Worm (Caenorhabditis elegans): ENCODE results near the gene K10D11.5.

Gene K10D11.5

ce11 chrIV:12989355-12989754 is 2.3 kb downstream of the K10D11.5 start, which contains the start of gene K10D11.6:
Gene K10D11.6, minus strand, starts transcription at chrIV:12989455.
- no peak for TF ChIP-seq snpc-4 (tag; optimal IDR thresholded peaks at IDR 0.05)
- TF ChIP-seq tbx-8 (GFP tag; optimal IDR thresholded peaks at IDR 0.05), result no peak
- no peak for TF ChIP-seq pha-4 (tag; optimal IDR thresholded peaks at IDR 0.05)
- TF ChIP-seq nhr-76 (tag; optimal IDR thresholded peaks at IDR 0.05), result no peak
- TF ChIP-seq cnd-1 (tag; optimal IDR thresholded peaks at IDR 0.05), result no peak
- TF ChIP-seq sem-2 (GFP tag; optimal IDR thresholded peaks at IDR 0.05), result no peak
- no peak for TF ChIP-seq drap-1 (GFP tag; optimal IDR thresholded peaks at IDR 0.05)
- no peak for TF ChIP-seq ceh-39 (tag; optimal IDR thresholded peaks at IDR 0.05)
- no peak for TF ChIP-seq flh-1 (GFP tag; optimal IDR thresholded peaks at IDR 0.05)
- no peak for TF ChIP-seq unc-120 (tag; optimal IDR thresholded peaks at IDR 0.05; ENCODE audit: poor library complexity, severe bottlenecking)
- no peak for TF ChIP-seq lsy-2 (tag; optimal IDR thresholded peaks at IDR 0.05)
- TF ChIP-seq lin-32 (GFP tag; optimal IDR thresholded peaks at IDR 0.05), result no peak
- TF ChIP-seq ham-2 (GFP tag; optimal IDR thresholded peaks at IDR 0.05), result no peak

- no peak for TF ChIP-seq snpc-4 (tag; optimal IDR thresholded peaks at IDR 0.05)
- TF ChIP-seq sem-2 (GFP tag; optimal IDR thresholded peaks at IDR 0.05), result no peak
- TF ChIP-seq nhr-28 (tag; optimal IDR thresholded peaks at IDR 0.05), result no peak
- no peak for TF ChIP-seq tbx-8 (GFP tag; optimal IDR thresholded peaks at IDR 0.05)
- TF ChIP-seq ceh-43 (GFP tag; optimal IDR thresholded peaks at IDR 0.05), result no peak
Observed at ce11 chrIV:12985961-12986360, 5.7 kb downstream of the K10D11.5 start, which contains the start of gene K10D11.3. Gene K10D11.3, minus strand, starts transcription at chrIV:12986134.

- TF ChIP-seq nhr-76 (tag; optimal IDR thresholded peaks at IDR 0.05) (no peak), blmp-1 (tag; optimal IDR thresholded peaks at IDR 0.05) (no peak), unc-39 (tag; optimal IDR thresholded peaks at IDR 0.05) (no peak), mls-2 (tag; optimal IDR thresholded peaks at IDR 0.05) (no peak), drap-1 (GFP tag; optimal IDR thresholded peaks at IDR 0.05) (no peak), cnd-1 (tag; optimal IDR thresholded peaks at IDR 0.05) (no peak), lsy-2 (tag; optimal IDR thresholded peaks at IDR 0.05) (no peak), nhr-28 (tag; optimal IDR thresholded peaks at IDR 0.05) (no peak), zip-8 (tag; optimal IDR thresholded peaks at IDR 0.05) (no peak), lin-13 (tag; optimal IDR thresholded peaks at IDR 0.05) (no peak), mab-5 (tag; optimal IDR thresholded peaks at IDR 0.05) (no peak), pha-4 (tag; optimal IDR thresholded peaks at IDR 0.05) (no peak), ceh-39 (tag; optimal IDR thresholded peaks at IDR 0.05) (no peak), sptf-1 (tag; optimal IDR thresholded peaks at IDR 0.05) (no peak), hlh-1 (tag; optimal IDR thresholded peaks at IDR 0.05) (no peak), ces-1 (GFP tag; optimal IDR thresholded peaks at IDR 0.05) (no peak), nhr-12 (tag; optimal IDR thresholded peaks at IDR 0.05) (no peak)
Observed at ce11 chrIV:12978307-12979036, 13.2 kb downstream of the K10D11.5 start, which contains the start of gene K10D11.2. Gene K10D11.2, plus strand, starts transcription at chrIV:12978986.

- no peak for TF ChIP-seq unc-120 (tag; optimal IDR thresholded peaks at IDR 0.05; ENCODE audit: poor library complexity, severe bottlenecking)
- TF ChIP-seq drap-1 (GFP tag; optimal IDR thresholded peaks at IDR 0.05), result no peak
- TF ChIP-seq hlh-1 (tag; optimal IDR thresholded peaks at IDR 0.05), result no peak
- TF ChIP-seq snpc-4 (tag; optimal IDR thresholded peaks at IDR 0.05), result no peak
- no peak for TF ChIP-seq lsy-2 (tag; optimal IDR thresholded peaks at IDR 0.05)
- no peak for TF ChIP-seq nhr-76 (tag; optimal IDR thresholded peaks at IDR 0.05)
- TF ChIP-seq lin-13 (tag; optimal IDR thresholded peaks at IDR 0.05), result no peak
- TF ChIP-seq ztf-11 (tag; optimal IDR thresholded peaks at IDR 0.05), result no peak
- TF ChIP-seq bed-3 (GFP tag; optimal IDR thresholded peaks at IDR 0.05), result no peak
- TF ChIP-seq sem-2 (GFP tag; optimal IDR thresholded peaks at IDR 0.05), result no peak
- TF ChIP-seq nhr-12 (tag; optimal IDR thresholded peaks at IDR 0.05), result no peak
- no peak for TF ChIP-seq pha-4 (tag; optimal IDR thresholded peaks at IDR 0.05)
- TF ChIP-seq nhr-2 (tag; optimal IDR thresholded peaks at IDR 0.05), result no peak
- no peak for TF ChIP-seq elt-1 (tag; optimal IDR thresholded peaks at IDR 0.05; ENCODE audit: borderline replicate concordance, insufficient read depth)
- no peak for TF ChIP-seq cnd-1 (tag; optimal IDR thresholded peaks at IDR 0.05)
- no peak for TF ChIP-seq mep-1 (tag; optimal IDR thresholded peaks at IDR 0.05)
- no peak for TF ChIP-seq nhr-237 (tag; optimal IDR thresholded peaks at IDR 0.05)
- TF ChIP-seq sptf-1 (tag; optimal IDR thresholded peaks at IDR 0.05), result no peak
Observed at ce11 chrIV:12977650-12978049, 14.0 kb downstream of the K10D11.5 start.

All from whole organism, mixed stage, embryonic.